Fruit fly (Drosophila melanogaster): ENCODE measurements around the gene Rpt3.

Rpt3 gene

dm6 chrX:11136587-11137512 is 11.9 kb downstream of the Rpt3 start, which contains the start of gene Klp10A:
Gene Klp10A (minus strand): TSS chrX:11137118.
- TF ChIP-seq Xbp1 (GFP tag; optimal IDR thresholded peaks at IDR 0.05), result peak; percentile 36
- TF ChIP-seq Med (GFP tag), result peak; percentile 71
- peak; percentile 33 for TF ChIP-seq E2f2 (GFP tag; IDR thresholded peaks at IDR 0.05)
- peak; percentile 36 for TF ChIP-seq CG2120 (GFP tag; optimal IDR thresholded peaks at IDR 0.05)
- TF ChIP-seq CoRest (tag; optimal IDR thresholded peaks at IDR 0.05), result peak; percentile 24
- peak; percentile 43; the same call in 1 of the 2 replicates for TF ChIP-seq sob (GFP tag; IDR thresholded peaks at IDR 0.05)
- peak; percentile 58 for TF ChIP-seq Sry-β (GFP tag; optimal IDR thresholded peaks at IDR 0.05)
- TF ChIP-seq maf-S (GFP tag; optimal IDR thresholded peaks at IDR 0.05), result peak; percentile 5
- peak; percentile 31 for TF ChIP-seq gro (GFP tag; optimal IDR thresholded peaks at IDR 0.05)
- TF ChIP-seq caup (GFP tag; optimal IDR thresholded peaks at IDR 0.05; ENCODE audit: severe bottlenecking), result peak; percentile 45
- TF ChIP-seq CG4854 (GFP tag; optimal IDR thresholded peaks at IDR 0.05), result peak; percentile 1
- no peak for TF ChIP-seq unc-4 (GFP tag; IDR thresholded peaks at IDR 0.05; ENCODE audit: partially characterized antibody)
- peak; percentile 3 for TF ChIP-seq CG9437 (GFP tag; optimal IDR thresholded peaks at IDR 0.05)
- peak; percentile 93 for TF ChIP-seq phol (tag; optimal IDR thresholded peaks at IDR 0.05)
- TF ChIP-seq pzg (GFP tag; optimal IDR thresholded peaks at IDR 0.05), result peak; percentile 24
- TF ChIP-seq Rfx (GFP tag; IDR thresholded peaks at IDR 0.05), result peak; percentile 44; the same call in 1 of the 2 replicates
- TF ChIP-seq CG17186 (GFP tag; optimal IDR thresholded peaks at IDR 0.05), result peak; percentile 47
- TF ChIP-seq Rx (GFP tag; IDR thresholded peaks at IDR 0.05), result 0 out of 2 replicates have a peak, but pooled peaks have one; percentile 23
- TF ChIP-seq pita (GFP tag; optimal IDR thresholded peaks at IDR 0.05), result no peak
- TF ChIP-seq NfI (GFP tag; optimal IDR thresholded peaks at IDR 0.05), result peak; percentile 6
- TF ChIP-seq CG8478 (optimal IDR thresholded peaks at IDR 0.05), result peak; percentile 75
- TF ChIP-seq Dref (GFP tag; IDR thresholded peaks at IDR 0.05), result peak; percentile 29; the same call in 1 of the 2 replicates
- no peak for TF ChIP-seq slp2 (GFP tag; optimal IDR thresholded peaks at IDR 0.05)
- TF ChIP-seq D (optimal IDR thresholded peaks at IDR 0.05), result no peak
- TF ChIP-seq D (GFP tag; optimal IDR thresholded peaks at IDR 0.05), result peak; percentile 23
- peak; percentile 16 for TF ChIP-seq CG9727 (GFP tag; optimal IDR thresholded peaks at IDR 0.05)
- TF ChIP-seq H2.0 (GFP tag; IDR thresholded peaks at IDR 0.05), result no peak
- TF ChIP-seq dpn (GFP tag; optimal IDR thresholded peaks at IDR 0.05), result peak in 1 of 2 experiments; percentile 35
- TF ChIP-seq CG4424 (GFP tag; optimal IDR thresholded peaks at IDR 0.05), result peak; percentile 14
- TF ChIP-seq Pdp1 (GFP tag; optimal IDR thresholded peaks at IDR 0.05), result peak in 1 of 2 experiments; percentile 90
- TF ChIP-seq CG11723 (GFP tag; optimal IDR thresholded peaks at IDR 0.05), result peak; percentile 22
- peak; percentile 4 for TF ChIP-seq CG7556 (GFP tag; optimal IDR thresholded peaks at IDR 0.05)
- no peak for TF ChIP-seq ham (GFP tag; IDR thresholded peaks at IDR 0.05)
- TF ChIP-seq Dek (tag; optimal IDR thresholded peaks at IDR 0.05), result no peak
- TF ChIP-seq tgo (GFP tag; IDR thresholded peaks at IDR 0.05), result no peak
- peak; percentile 21; the same call in 1 of the 2 replicates for TF ChIP-seq CG11247 (GFP tag; IDR thresholded peaks at IDR 0.05)
- TF ChIP-seq NC2α (GFP tag; optimal IDR thresholded peaks at IDR 0.05), result peak; percentile 34
- peak; percentile 93 for TF ChIP-seq Myb (GFP tag; optimal IDR thresholded peaks at IDR 0.05)
- peak; percentile 91 for TF ChIP-seq cg (GFP tag; optimal IDR thresholded peaks at IDR 0.05)
- peak; percentile 48 for TF ChIP-seq lbe (GFP tag; optimal IDR thresholded peaks at IDR 0.05)
- TF ChIP-seq H15 (GFP tag; IDR thresholded peaks at IDR 0.05), result no peak
- TF ChIP-seq slbo (GFP tag; IDR thresholded peaks at IDR 0.05), result peak; percentile 58
- TF ChIP-seq run (tag; optimal IDR thresholded peaks at IDR 0.05), result no peak
- peak; percentile 7 for TF ChIP-seq nom (GFP tag; optimal IDR thresholded peaks at IDR 0.05)
- peak; percentile 33 for TF ChIP-seq CG30403 (GFP tag; optimal IDR thresholded peaks at IDR 0.05)
- peak; percentile 14 for TF ChIP-seq zfh2 (GFP tag; optimal IDR thresholded peaks at IDR 0.05)
- peak; percentile 3 for TF ChIP-seq ab (GFP tag; optimal IDR thresholded peaks at IDR 0.05)
- TF ChIP-seq CG1603 (tag; optimal IDR thresholded peaks at IDR 0.05), result peak; percentile 31
- TF ChIP-seq CG9932 (GFP tag; IDR thresholded peaks at IDR 0.05), result peak; percentile 54
